Fruit fly (Drosophila melanogaster): Measurements from ENCODE around the gene CG9981.

dm6 chrX:16373541-16373940 is 31.4 kb downstream of the CG9981 start:
- TF ChIP-seq CTCF (optimal IDR thresholded peaks at IDR 0.05) (no peak), CG8478 (optimal IDR thresholded peaks at IDR 0.05) (no peak)
